Worm (Caenorhabditis elegans) whole organism, L3 larva: Measurements from ENCODE around the gene str-135.

Experiments used
- R02D3.7 ChIP-seq: fragments of 150-350 bp; optimal IDR thresholded peaks from 2 replicates; lab custom pipeline; 2014; ENCODE audit warnings: missing biosample characterization, missing genetic modification characterization
- ceh-28 ChIP-seq: fragments of 150-350 bp; optimal IDR thresholded peaks from 2 replicates; lab custom pipeline; 2014; ENCODE audit warnings: missing biosample characterization, missing genetic modification reagents, missing genetic modification characterization
- elt-1 ChIP-seq: fragments of 150-350 bp; optimal IDR thresholded peaks from 2 replicates; lab custom pipeline; 2014; ENCODE audit warnings: missing biosample characterization, missing genetic modification characterization
- fkh-10 ChIP-seq: sonication (generic microtip); optimal IDR thresholded peaks from 2 replicates; lab custom pipeline; 2017; ENCODE audit warnings: missing biosample characterization, missing genetic modification reagents, missing genetic modification characterization
- nhr-237 ChIP-seq: fragments of 150-350 bp; optimal IDR thresholded peaks from 2 replicates; lab custom pipeline; 2014; ENCODE audit warnings: missing biosample characterization, missing genetic modification characterization
- pqm-1 ChIP-seq: fragments of 150-350 bp; optimal IDR thresholded peaks from 2 replicates; lab custom pipeline; 2017; ENCODE audit warnings: missing biosample characterization, missing genetic modification characterization, inconsistent platforms

ce11 chrV:8266232-8266631 is 14.4 kb downstream of the str-135 start, which contains the start of gene F21F8.5:
- TF ChIP-seq fkh-10 (GFP tag; lab: Kevin White, UChicago) (no peak), ceh-28 (tag; lab: Kevin White, UChicago) (no peak), pqm-1 (tag; lab: Kevin White, UChicago) (no peak), R02D3.7 (tag; lab: Kevin White, UChicago) (no peak), nhr-237 (tag; lab: Kevin White, UChicago) (no peak), elt-1 (tag; lab: Kevin White, UChicago) (no peak)
